Fruit fly (Drosophila melanogaster): ENCODE measurements around the gene Ccdc56.
A peak's percentile ranks its signal among the peaks of the same experiment; 100 is the strongest.

The Ccdc56 gene

DNA sequence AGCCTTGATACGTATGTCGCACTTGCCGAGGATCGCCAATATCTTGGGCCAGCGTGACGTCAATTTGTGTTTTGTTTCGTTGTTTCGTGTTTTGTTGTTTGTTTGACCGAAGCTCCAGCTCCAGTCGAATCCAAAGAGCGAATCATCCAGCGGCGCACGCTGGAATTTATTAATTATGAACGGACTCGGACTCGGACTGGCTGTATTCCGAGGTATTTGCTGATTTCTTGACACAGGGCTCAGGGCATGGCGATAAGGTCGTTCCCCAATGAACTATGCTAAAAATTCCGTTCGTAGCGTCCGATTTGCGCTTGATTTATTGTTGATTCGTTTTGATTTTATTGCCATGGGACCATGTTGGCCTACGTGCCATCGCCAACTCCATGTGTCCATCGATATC lies 8.1 kb downstream of the Ccdc56 start:
- TF ChIP-seq Hr39 (GFP tag; optimal IDR thresholded peaks at IDR 0.05) (no peak), Ets21C (GFP tag; optimal IDR thresholded peaks at IDR 0.05) (no peak), dsx (GFP tag; optimal IDR thresholded peaks at IDR 0.05; ENCODE audit: poor library complexity, severe bottlenecking) (no peak), eg (GFP tag; IDR thresholded peaks at IDR 0.05) (0 out of 3 replicates have a peak, but pooled peaks have one; percentile 9)

DNA sequence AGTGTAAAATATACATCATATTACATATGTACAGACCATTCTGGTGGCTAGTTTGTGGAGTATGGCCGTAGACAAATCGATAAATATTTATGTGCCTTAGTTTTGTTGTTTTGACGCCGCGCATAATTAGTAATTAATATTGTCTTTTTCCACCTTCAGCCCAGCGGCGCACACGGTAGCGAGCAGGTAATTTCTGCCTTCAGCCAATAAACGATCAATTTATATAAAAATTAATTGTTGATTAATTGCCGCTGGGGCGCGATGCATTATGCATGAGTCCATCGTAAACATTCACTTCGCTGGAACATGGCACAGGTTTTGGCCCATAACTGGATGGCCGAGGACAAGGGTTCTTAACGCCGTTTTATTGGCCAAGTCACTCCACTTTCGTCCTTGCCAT lies 8.5 kb downstream of the Ccdc56 start:
- TF ChIP-seq eg (GFP tag; IDR thresholded peaks at IDR 0.05) = no peak
- no peak for TF ChIP-seq Smox (GFP tag; optimal IDR thresholded peaks at IDR 0.05)
- peak; percentile 14 for TF ChIP-seq CG6808 (GFP tag; optimal IDR thresholded peaks at IDR 0.05)
- no peak for TF ChIP-seq Hr4 (GFP tag; optimal IDR thresholded peaks at IDR 0.05)

DNA sequence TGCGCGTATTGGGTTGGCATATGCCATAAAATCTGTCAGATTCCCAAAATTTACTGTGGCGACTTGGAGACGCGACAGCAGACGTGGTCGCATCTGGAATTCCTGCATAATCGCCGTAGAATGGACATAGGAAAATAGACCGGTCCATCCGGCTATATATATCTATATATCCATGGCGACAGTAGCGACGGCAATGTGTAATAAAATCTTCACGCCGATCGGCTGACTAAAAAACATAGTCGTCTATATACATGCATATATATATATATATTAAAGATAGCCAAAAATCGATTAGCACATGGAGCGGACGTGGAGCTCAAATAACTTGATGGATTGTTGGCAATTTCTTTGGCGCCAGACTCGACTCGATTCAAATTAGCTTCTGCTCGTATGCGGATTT lies 9.2 kb downstream of the Ccdc56 start:
- TF ChIP-seq CG11294 (GFP tag; IDR thresholded peaks at IDR 0.05) (no peak), CG6163 (GFP tag; IDR thresholded peaks at IDR 0.05) (no peak), CG3032 (tag; optimal IDR thresholded peaks at IDR 0.05) (no peak), vri (GFP tag; optimal IDR thresholded peaks at IDR 0.05) (no peak), net (GFP tag; optimal IDR thresholded peaks at IDR 0.05) (no peak)

DNA sequence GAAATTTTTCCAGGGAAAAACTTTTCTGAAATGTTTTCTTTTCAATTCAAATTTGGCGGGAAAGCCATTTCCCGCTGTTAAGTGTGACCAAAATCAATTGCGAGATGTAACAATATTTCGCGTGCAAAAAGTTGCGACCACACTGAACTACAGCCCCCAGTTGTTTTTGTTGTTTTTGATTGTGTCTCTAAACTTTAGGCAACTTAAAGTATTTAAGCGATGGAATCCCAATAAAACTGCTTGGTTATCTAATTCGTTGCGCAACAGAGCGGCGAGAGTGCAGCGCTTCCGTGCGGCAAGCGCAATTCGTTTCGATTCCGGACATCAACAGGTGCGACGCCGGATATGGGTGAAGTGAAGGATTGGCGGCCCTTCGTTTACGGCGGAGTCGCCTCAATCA lies 12.0 kb downstream of the Ccdc56 start, which contains the start of gene Bmcp:
Bmcp (plus strand) TSS at position 155 of the 400 bp plus-strand sequence.
- TF ChIP-seq CG3032 (tag; optimal IDR thresholded peaks at IDR 0.05) (peak; percentile 4), esn (GFP tag; optimal IDR thresholded peaks at IDR 0.05) (peak; percentile 35), CG8319 (GFP tag; optimal IDR thresholded peaks at IDR 0.05) (no peak), Lpt (GFP tag; optimal IDR thresholded peaks at IDR 0.05) (no peak), dac (GFP tag; optimal IDR thresholded peaks at IDR 0.05) (no peak), CG11902 (GFP tag; optimal IDR thresholded peaks at IDR 0.05) (no peak), CG6808 (GFP tag; optimal IDR thresholded peaks at IDR 0.05) (no peak), achi (GFP tag; optimal IDR thresholded peaks at IDR 0.05) (no peak), Gug (GFP tag; IDR thresholded peaks at IDR 0.05) (no peak), net (GFP tag; optimal IDR thresholded peaks at IDR 0.05) (no peak), CG31627 (GFP tag; optimal IDR thresholded peaks at IDR 0.05) (no peak), lz (GFP tag; optimal IDR thresholded peaks at IDR 0.05) (no peak), CG9139 (GFP tag; optimal IDR thresholded peaks at IDR 0.05) (no peak), CG10631 (GFP tag; optimal IDR thresholded peaks at IDR 0.05) (no peak), Blimp-1 (GFP tag; optimal IDR thresholded peaks at IDR 0.05) (no peak), fkh (GFP tag; optimal IDR thresholded peaks at IDR 0.05) (no peak), CG1621 (tag; optimal IDR thresholded peaks at IDR 0.05) (peak; percentile 73), CG6854 (GFP tag; optimal IDR thresholded peaks at IDR 0.05) (peak; percentile 6), fd59A (GFP tag; optimal IDR thresholded peaks at IDR 0.05) (no peak), pdm3 (GFP tag; optimal IDR thresholded peaks at IDR 0.05) (no peak), ss (GFP tag; optimal IDR thresholded peaks at IDR 0.05) (no peak), Hr38 (GFP tag; optimal IDR thresholded peaks at IDR 0.05) (no peak), CG3919 (GFP tag; optimal IDR thresholded peaks at IDR 0.05) (no peak), Sox102F (GFP tag; optimal IDR thresholded peaks at IDR 0.05) (no peak), CG6163 (GFP tag; IDR thresholded peaks at IDR 0.05) (no peak), CG7368 (GFP tag; optimal IDR thresholded peaks at IDR 0.05) (no peak), fd85E (GFP tag; optimal IDR thresholded peaks at IDR 0.05) (no peak), Sox14 (GFP tag; optimal IDR thresholded peaks at IDR 0.05) (peak; percentile 40), Eip93F (GFP tag; optimal IDR thresholded peaks at IDR 0.05) (no peak), CG11762 (GFP tag; optimal IDR thresholded peaks at IDR 0.05; ENCODE audit: insufficient read depth) (no peak), CG16779 (tag; optimal IDR thresholded peaks at IDR 0.05) (no peak), Eip78C (GFP tag) (peak; percentile 69), Hr39 (GFP tag; optimal IDR thresholded peaks at IDR 0.05) (no peak), CG32006 (GFP tag; optimal IDR thresholded peaks at IDR 0.05) (no peak), CG8119 (GFP tag; IDR thresholded peaks at IDR 0.05) (no peak), Eip75B (GFP tag; optimal IDR thresholded peaks at IDR 0.05) (no peak), Met (GFP tag; optimal IDR thresholded peaks at IDR 0.05) (no peak), CG11294 (GFP tag; IDR thresholded peaks at IDR 0.05) (no peak), Ets21C (GFP tag; optimal IDR thresholded peaks at IDR 0.05) (no peak)

All from whole organism, prepupa.